Fruit fly (Drosophila melanogaster) whole organism, pupa: Measurements from ENCODE around the gene CG3902.

ENCODE experiments used
- CG10348 ChIP-seq: fragments of 200-800 bp; sonication (Bioruptor generic); IDR thresholded peaks from 2 replicates; pipeline ENCODE4 v1.3.6; 2022; ENCODE audit warnings: missing biosample characterization, missing genetic modification characterization
- CG13204 ChIP-seq: fragments of 200-800 bp; sonication (Bioruptor generic); optimal IDR thresholded peaks from 2 replicates; lab custom pipeline; 2018; ENCODE audit warnings: missing biosample characterization, mild to moderate bottlenecking, missing genetic modification characterization, moderate library complexity
- CG14655 ChIP-seq: fragments of 200-800 bp; sonication (Bioruptor generic); optimal IDR thresholded peaks from 3 replicates; lab custom pipeline; 2017; ENCODE audit warnings: mild to moderate bottlenecking, missing biosample characterization, missing genetic modification reagents, missing genetic modification characterization
- CG8301 ChIP-seq: fragments of 200-800 bp; sonication (Bioruptor generic); optimal IDR thresholded peaks from 2 replicates; lab custom pipeline; 2018; ENCODE audit warnings: missing biosample characterization, mild to moderate bottlenecking, missing genetic modification characterization
- EcR ChIP-seq: fragments of 200-800 bp; sonication (Bioruptor generic); optimal IDR thresholded peaks from 3 replicates; lab custom pipeline; 2019; ENCODE audit warnings: missing biosample characterization, missing genetic modification characterization, mild to moderate bottlenecking, moderate library complexity, missing genetic modification reagents
- Pif1A ChIP-seq: fragments of 200-800 bp; sonication (Bioruptor generic); optimal IDR thresholded peaks from 3 replicates; lab custom pipeline; 2016; ENCODE audit warnings: missing biosample characterization, missing genetic modification characterization

- TF ChIP-seq CG8301 (tag; lab: Kevin White, UChicago) (no peak), CG13204 (GFP tag; lab: Kevin White, UChicago) (no peak), CG14655 (GFP tag; lab: Kevin White, UChicago) (no peak), EcR (GFP tag; lab: Kevin White, UChicago) (no peak), Pif1A (GFP tag; lab: Kevin White, UChicago) (no peak), CG10348 (GFP tag; lab: Robert Waterston, UW) (no peak)
Observed at dm6 chr3L:18895079-18895478, 3.0 kb downstream of the CG3902 start.
